Fruit fly (Drosophila melanogaster): Measurements from ENCODE around the gene Dpy-30L2.

Dpy-30L2 gene

dm6 chr3L:4000711-4001110 is 46.8 kb downstream of the Dpy-30L2 start (continued):
- no peak for TF ChIP-seq CG4617 (GFP tag; optimal IDR thresholded peaks at IDR 0.05; ENCODE audit: borderline replicate concordance)
- no peak for TF ChIP-seq Scr (GFP tag; IDR thresholded peaks at IDR 0.05; ENCODE audit: partially characterized antibody)
- TF ChIP-seq lbe (GFP tag; optimal IDR thresholded peaks at IDR 0.05), result no peak
- TF ChIP-seq HLHmδ (GFP tag; optimal IDR thresholded peaks at IDR 0.05), result no peak
- TF ChIP-seq CG9727 (GFP tag; optimal IDR thresholded peaks at IDR 0.05), result peak; percentile 59
- no peak for TF ChIP-seq Deaf1 (tag; optimal IDR thresholded peaks at IDR 0.05)
- peak; percentile 17 for TF ChIP-seq CG10979 (tag; optimal IDR thresholded peaks at IDR 0.05)
- TF ChIP-seq CG4424 (GFP tag; optimal IDR thresholded peaks at IDR 0.05), result peak; percentile 9
- TF ChIP-seq so (GFP tag; IDR thresholded peaks at IDR 0.05), result no peak
- peak; percentile 49 for TF ChIP-seq CG18599 (GFP tag; optimal IDR thresholded peaks at IDR 0.05)
- no peak for TF ChIP-seq exex (tag; optimal IDR thresholded peaks at IDR 0.05)
- no peak for TF ChIP-seq H2.0 (GFP tag; IDR thresholded peaks at IDR 0.05)
- TF ChIP-seq Oaz (GFP tag; IDR thresholded peaks at IDR 0.05), result no peak
- no peak for TF ChIP-seq CG2875 (GFP tag; optimal IDR thresholded peaks at IDR 0.05)
- TF ChIP-seq CG17829 (tag; optimal IDR thresholded peaks at IDR 0.05), result no peak
- peak; percentile 42 for TF ChIP-seq Sox102F (GFP tag; optimal IDR thresholded peaks at IDR 0.05)
- TF ChIP-seq CG33213 (GFP tag; optimal IDR thresholded peaks at IDR 0.05), result no peak
- TF ChIP-seq NK7.1 (GFP tag; optimal IDR thresholded peaks at IDR 0.05), result no peak
- peak; percentile 33 for TF ChIP-seq CG30403 (GFP tag; optimal IDR thresholded peaks at IDR 0.05)
- TF ChIP-seq row (GFP tag; IDR thresholded peaks at IDR 0.05), result peak; percentile 62
- peak; percentile 11 for TF ChIP-seq jing (GFP tag; optimal IDR thresholded peaks at IDR 0.05)
- no peak for TF ChIP-seq CG9876 (GFP tag; optimal IDR thresholded peaks at IDR 0.05)
- TF ChIP-seq CG18011 (GFP tag; optimal IDR thresholded peaks at IDR 0.05), result peak; percentile 9
- no peak for TF ChIP-seq crol (GFP tag; IDR thresholded peaks at IDR 0.05)
- no peak for TF ChIP-seq toy (GFP tag; IDR thresholded peaks at IDR 0.05)
- TF ChIP-seq kni (GFP tag; optimal IDR thresholded peaks at IDR 0.05), result no peak
- TF ChIP-seq rib (GFP tag; IDR thresholded peaks at IDR 0.05), result no peak
- no peak for TF ChIP-seq cas (GFP tag; IDR thresholded peaks at IDR 0.05)
- peak; percentile 44 for TF ChIP-seq CG18262 (tag; optimal IDR thresholded peaks at IDR 0.05)
- TF ChIP-seq Awh (GFP tag; IDR thresholded peaks at IDR 0.05), result no peak
- no peak for TF ChIP-seq CG34422 (GFP tag; IDR thresholded peaks at IDR 0.05)
- peak; percentile 1 for TF ChIP-seq org-1 (GFP tag; optimal IDR thresholded peaks at IDR 0.05)
- TF ChIP-seq Vsx1 (GFP tag; optimal IDR thresholded peaks at IDR 0.05), result no peak
- no peak for TF ChIP-seq en (GFP tag; optimal IDR thresholded peaks at IDR 0.05)
- TF ChIP-seq croc (GFP tag; conservative IDR thresholded peaks at IDR 0.05), result no peak
- no peak for TF ChIP-seq CkIIα-i1 (GFP tag; IDR thresholded peaks at IDR 0.05)
- no peak for TF ChIP-seq ham (GFP tag; IDR thresholded peaks at IDR 0.05)
- TF ChIP-seq CG6791 (GFP tag; IDR thresholded peaks at IDR 0.05; ENCODE audit: partially characterized antibody), result no peak
- TF ChIP-seq YL-1 (GFP tag; optimal IDR thresholded peaks at IDR 0.05), result no peak
- no peak for TF ChIP-seq Neu2 (GFP tag; optimal IDR thresholded peaks at IDR 0.05; ENCODE audit: borderline replicate concordance)
- peak; percentile 58; the same call in 1 of the 3 replicates for TF ChIP-seq CG17361 (GFP tag; IDR thresholded peaks at IDR 0.05)
- TF ChIP-seq Six4 (GFP tag; optimal IDR thresholded peaks at IDR 0.05), result no peak
- peak; percentile 16 for TF ChIP-seq Abd-B (GFP tag; optimal IDR thresholded peaks at IDR 0.05)
- peak; percentile 64 for TF ChIP-seq grau (tag; optimal IDR thresholded peaks at IDR 0.05)
- TF ChIP-seq jigr1 (GFP tag; IDR thresholded peaks at IDR 0.05), result no peak
- 0 out of 2 replicates have a peak, but pooled peaks have one; percentile 16 for TF ChIP-seq esg (GFP tag; conservative IDR thresholded peaks at IDR 0.05)
- TF ChIP-seq CG18476 (GFP tag; optimal IDR thresholded peaks at IDR 0.05), result no peak
- no peak for TF ChIP-seq Opbp (GFP tag; IDR thresholded peaks at IDR 0.05; ENCODE audit: partially characterized antibody)
- TF ChIP-seq bcd (GFP tag; optimal IDR thresholded peaks at IDR 0.05), result peak; percentile 40
- TF ChIP-seq CG10267 (tag; optimal IDR thresholded peaks at IDR 0.05), result no peak
- TF ChIP-seq chn (GFP tag; optimal IDR thresholded peaks at IDR 0.05), result no peak

Data from whole organism, embryonic.